Worm (Caenorhabditis elegans) whole organism, late embryonic: Measurements from ENCODE around the gene ppm-1.H.

Experiments used
- ahr-1 ChIP-seq: sonication (generic microtip); optimal IDR thresholded peaks from 2 replicates; lab custom pipeline; 2016; ENCODE audit warnings: missing genetic modification characterization, missing compliant biosample characterization
- ceh-9 ChIP-seq: sonication (generic microtip); optimal IDR thresholded peaks from 2 replicates; lab custom pipeline; 2016; ENCODE audit warnings: mild to moderate bottlenecking, missing genetic modification characterization, inconsistent platforms, missing compliant biosample characterization
- elt-4 ChIP-seq: sonication (generic microtip); optimal IDR thresholded peaks from 2 replicates; lab custom pipeline; 2016; ENCODE audit warnings: missing genetic modification characterization, missing compliant biosample characterization
- lin-11 ChIP-seq: fragments of 200-800 bp; sonication (Bioruptor generic); optimal IDR thresholded peaks from 2 replicates; lab custom pipeline; 2018; ENCODE audit warnings: mild to moderate bottlenecking, missing genetic modification characterization, missing compliant biosample characterization
- pag-3 ChIP-seq: sonication (generic microtip); optimal IDR thresholded peaks from 2 replicates; lab custom pipeline; 2016; ENCODE audit warnings: missing compliant biosample characterization, missing genetic modification characterization, borderline replicate concordance
- pqm-1 ChIP-seq: sonication (generic microtip); optimal IDR thresholded peaks from 2 replicates; lab custom pipeline; 2016; ENCODE audit warnings: missing genetic modification characterization, missing compliant biosample characterization
- sox-4 ChIP-seq: sonication (generic microtip); optimal IDR thresholded peaks from 2 replicates; lab custom pipeline; 2017; ENCODE audit warnings: mild to moderate bottlenecking, missing genetic modification characterization, inconsistent platforms, missing compliant biosample characterization
- unc-55 ChIP-seq: sonication (generic microtip); optimal IDR thresholded peaks from 2 replicates; lab custom pipeline; 2017; ENCODE audit warnings: missing biosample characterization, missing genetic modification reagents, missing genetic modification characterization
- ztf-16 ChIP-seq: sonication (generic microtip); optimal IDR thresholded peaks from 2 replicates; lab custom pipeline; 2017; ENCODE audit warnings: missing genetic modification characterization, missing compliant biosample characterization

- TF ChIP-seq unc-55 (GFP tag; lab: Kevin White, UChicago) (no peak), elt-4 (no peak), lin-11 (tag; lab: Kevin White, UChicago) (no peak), ceh-9 (tag; lab: Kevin White, UChicago) (no peak), pqm-1 (tag; lab: Kevin White, UChicago) (no peak), ahr-1 (tag; lab: Kevin White, UChicago) (no peak), pag-3 (tag; lab: Kevin White, UChicago) (no peak), sox-4 (no peak), ztf-16 (tag; lab: Kevin White, UChicago) (no peak)
Measured at ce11 chrIV:12278507-12278906, 10.4 kb upstream of the ppm-1.H start, which contains the start of the genes tag-335 and vkmt-1.
